Fruit fly (Drosophila melanogaster): ENCODE results near the gene P58IPK.

DNA sequence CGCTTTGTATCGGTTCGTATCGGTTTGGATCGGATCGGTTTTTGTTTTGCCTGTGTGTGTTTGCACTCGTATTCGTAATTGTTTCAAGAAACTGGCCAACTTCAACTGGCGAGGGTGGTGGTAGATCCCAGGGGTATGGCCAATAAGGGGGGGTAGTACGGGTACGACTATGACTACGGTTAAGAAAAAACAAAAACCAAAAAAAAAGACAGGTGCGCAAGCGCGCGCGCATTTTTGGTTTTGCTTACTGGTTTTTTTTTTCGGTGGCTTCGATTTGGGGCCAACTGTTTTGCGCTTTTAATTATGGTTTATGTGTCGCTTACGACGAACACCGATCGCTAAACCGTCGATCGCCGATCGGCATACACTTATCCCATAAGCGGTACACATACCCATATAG, 8.1 kb downstream of the P58IPK start:
- TF ChIP-seq psq (GFP tag; optimal IDR thresholded peaks at IDR 0.05) = no peak
- no peak for TF ChIP-seq pan (optimal IDR thresholded peaks at IDR 0.05)
- TF ChIP-seq Mio (GFP tag; optimal IDR thresholded peaks at IDR 0.05) = no peak
- TF ChIP-seq sage (GFP tag; optimal IDR thresholded peaks at IDR 0.05) = no peak
